Worm (Caenorhabditis elegans): ENCODE results near the gene acs-14.

DNA sequence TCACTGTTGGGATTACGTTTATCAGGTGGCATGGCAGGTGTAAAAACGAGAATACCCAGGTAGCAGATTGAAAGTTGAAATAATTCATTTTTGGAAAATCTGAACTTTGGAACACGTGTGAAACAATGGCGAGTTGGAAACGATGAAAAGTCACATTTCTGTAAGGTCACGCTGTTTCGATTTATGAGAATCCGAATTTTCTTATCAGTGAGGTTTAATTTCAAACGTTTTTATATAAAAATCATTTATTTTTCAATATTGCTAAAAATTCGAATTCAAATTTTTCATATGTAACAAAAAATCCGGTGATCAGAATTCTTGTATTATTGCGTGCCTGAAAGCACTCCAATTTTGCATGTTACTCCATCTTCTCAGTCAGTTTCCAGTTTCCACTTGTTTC, 45.3 kb upstream of the acs-14 start, which contains the start of gene F07D3.3:
- no peak for TF ChIP-seq ama-1 (optimal IDR thresholded peaks at IDR 0.05)
- no peak for TF ChIP-seq ceh-36 (tag; optimal IDR thresholded peaks at IDR 0.05)
- TF ChIP-seq pes-1 (GFP tag; IDR thresholded peaks at IDR 0.05): no peak
- no peak for TF ChIP-seq flt-1 (GFP tag; IDR thresholded peaks at IDR 0.05)
- no peak for TF ChIP-seq ceh-13 (GFP tag; optimal IDR thresholded peaks at IDR 0.05)
- TF ChIP-seq hnd-1 (tag; optimal IDR thresholded peaks at IDR 0.05): no peak
- no peak for TF ChIP-seq tbx-11 (GFP tag; IDR thresholded peaks at IDR 0.05)
